Worm (Caenorhabditis elegans): ENCODE data around the gene ing-3.

The ing-3 gene

DNA sequence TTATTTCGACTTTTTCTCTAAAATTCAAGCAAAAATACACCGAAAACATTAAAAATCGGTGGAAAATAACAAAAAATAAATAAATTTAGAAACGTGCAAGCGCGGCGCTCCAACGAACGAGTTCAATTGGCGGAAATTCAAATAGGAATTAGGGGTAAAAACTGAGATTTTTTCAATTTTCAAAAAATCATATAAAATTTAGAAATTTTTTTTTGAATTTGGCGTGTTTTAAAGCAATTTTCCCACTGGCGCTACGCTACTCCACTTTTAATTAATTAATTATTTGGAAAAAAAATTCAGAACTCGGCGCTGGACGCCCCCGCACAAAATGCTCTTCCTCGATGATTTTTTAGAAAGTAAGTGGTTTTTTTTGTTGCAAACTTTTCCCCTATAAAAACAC is at the start of gene ing-3:
Gene ing-3 (plus strand): TSS at position 301 of the 400 bp plus-strand sequence.
- no peak for TF ChIP-seq pax-1 (tag; optimal IDR thresholded peaks at IDR 0.05)
- no peak for TF ChIP-seq fkh-6 (tag; optimal IDR thresholded peaks at IDR 0.05)
- TF ChIP-seq hlh-13 (GFP tag; optimal IDR thresholded peaks at IDR 0.05), result no peak
- TF ChIP-seq ceh-34 (tag; optimal IDR thresholded peaks at IDR 0.05), result no peak
- no peak for TF ChIP-seq ceh-31 (tag; optimal IDR thresholded peaks at IDR 0.05)
- TF ChIP-seq npax-4 (tag; optimal IDR thresholded peaks at IDR 0.05), result no peak
- TF ChIP-seq ttx-3 (tag; optimal IDR thresholded peaks at IDR 0.05), result no peak
- no peak for TF ChIP-seq C08G9.2 (tag; optimal IDR thresholded peaks at IDR 0.05)
- TF ChIP-seq dmd-4 (tag; optimal IDR thresholded peaks at IDR 0.05; ENCODE audit: borderline replicate concordance), result no peak
- TF ChIP-seq ceh-45 (GFP tag; IDR thresholded peaks at IDR 0.05), result no peak
- TF ChIP-seq fax-1 (tag; optimal IDR thresholded peaks at IDR 0.05), result no peak

DNA sequence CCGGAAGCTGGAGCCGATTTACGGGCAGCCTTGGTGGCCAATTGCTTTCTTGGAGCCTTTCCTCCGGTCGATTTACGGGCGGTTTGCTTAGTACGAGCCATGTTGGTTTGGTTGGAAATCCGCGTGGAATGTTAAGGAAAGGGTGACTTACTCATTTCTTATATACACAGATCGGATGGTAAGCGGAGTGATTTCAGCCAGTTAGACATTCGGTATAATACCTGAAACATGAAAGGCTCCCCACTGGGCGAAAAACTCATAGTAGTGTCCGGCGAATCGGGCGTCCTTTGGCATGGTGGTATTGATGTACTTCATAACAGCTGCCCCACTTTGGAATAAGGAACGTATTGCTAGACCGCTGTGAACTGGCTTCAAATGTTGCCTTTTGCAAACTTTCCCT is 47.2 kb upstream of the ing-3 start, which contains the start of gene his-42:
Gene his-42 (minus strand): TSS at position 101 of the 400 bp plus-strand sequence.
- TF ChIP-seq ceh-45 (GFP tag; IDR thresholded peaks at IDR 0.05), result no peak
- no peak for TF ChIP-seq ztf-16 (tag; optimal IDR thresholded peaks at IDR 0.05)
- no peak for TF ChIP-seq madf-2 (tag; optimal IDR thresholded peaks at IDR 0.05)
- TF ChIP-seq lim-6 (tag; optimal IDR thresholded peaks at IDR 0.05), result no peak
- TF ChIP-seq eyg-1 (tag; optimal IDR thresholded peaks at IDR 0.05), result no peak
- no peak for TF ChIP-seq ceh-34 (tag; optimal IDR thresholded peaks at IDR 0.05)
- no peak for TF ChIP-seq syd-9 (tag; optimal IDR thresholded peaks at IDR 0.05)
- TF ChIP-seq unc-86 (tag; optimal IDR thresholded peaks at IDR 0.05), result no peak
- TF ChIP-seq tbx-7 (tag; optimal IDR thresholded peaks at IDR 0.05), result no peak
- no peak for TF ChIP-seq lin-11 (tag; optimal IDR thresholded peaks at IDR 0.05)
- TF ChIP-seq ceh-14 (tag; optimal IDR thresholded peaks at IDR 0.05), result no peak
- TF ChIP-seq dmd-4 (tag; optimal IDR thresholded peaks at IDR 0.05; ENCODE audit: borderline replicate concordance), result no peak
- TF ChIP-seq sdc-2 (tag; optimal IDR thresholded peaks at IDR 0.05), result no peak
- TF ChIP-seq ref-2 (tag; optimal IDR thresholded peaks at IDR 0.05), result no peak
- no peak for TF ChIP-seq pat-9 (tag; optimal IDR thresholded peaks at IDR 0.05)
- TF ChIP-seq npax-4 (tag; optimal IDR thresholded peaks at IDR 0.05), result no peak
- no peak for TF ChIP-seq fkh-10 (GFP tag; optimal IDR thresholded peaks at IDR 0.05)

DNA sequence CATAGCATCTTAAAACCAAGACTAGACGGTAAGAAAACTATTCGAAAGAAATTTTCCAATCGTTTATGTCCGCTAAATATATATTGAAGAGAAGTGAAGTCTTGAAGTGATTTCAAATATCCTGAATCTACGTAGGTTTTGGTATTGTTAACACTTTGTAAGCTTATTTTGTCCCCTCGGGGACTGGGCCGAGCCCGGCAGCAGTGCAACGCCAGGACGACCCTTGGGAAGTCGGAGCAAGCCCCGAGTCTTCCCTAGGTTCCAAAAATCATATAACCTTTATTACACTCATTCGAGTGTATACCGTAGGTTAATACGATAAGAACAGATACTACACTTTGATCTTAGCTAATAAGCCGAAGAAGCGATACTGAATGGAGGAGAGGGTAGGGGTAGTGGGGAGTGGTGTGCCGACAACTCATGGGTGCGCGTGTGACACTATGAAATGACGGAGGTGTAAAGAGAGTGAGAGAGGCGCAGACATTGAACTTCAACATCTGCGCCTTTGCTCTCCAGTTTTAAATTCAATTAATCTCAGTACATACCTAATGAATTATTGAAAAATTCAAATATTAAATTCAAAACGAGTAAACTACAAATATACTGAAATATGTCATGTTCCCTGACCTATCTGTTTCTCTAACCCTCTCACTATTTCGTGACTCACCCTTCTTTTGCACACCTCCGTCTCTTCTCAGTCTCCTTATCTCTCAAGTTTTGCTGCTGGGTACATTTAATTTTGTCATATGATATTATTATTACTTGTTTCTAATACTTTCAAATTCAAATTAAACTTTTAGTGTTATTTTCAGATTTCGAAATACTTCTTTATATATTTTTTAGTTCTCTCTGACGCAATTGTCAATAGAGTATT is 46.5 kb upstream of the ing-3 start:
- TF ChIP-seq unc-42 (tag; optimal IDR thresholded peaks at IDR 0.05) (peak; percentile 1), tbx-2 (tag; optimal IDR thresholded peaks at IDR 0.05) (peak; percentile 21), ref-2 (tag; optimal IDR thresholded peaks at IDR 0.05) (peak; percentile 42), unc-55 (GFP tag; optimal IDR thresholded peaks at IDR 0.05) (peak; percentile 38)

DNA sequence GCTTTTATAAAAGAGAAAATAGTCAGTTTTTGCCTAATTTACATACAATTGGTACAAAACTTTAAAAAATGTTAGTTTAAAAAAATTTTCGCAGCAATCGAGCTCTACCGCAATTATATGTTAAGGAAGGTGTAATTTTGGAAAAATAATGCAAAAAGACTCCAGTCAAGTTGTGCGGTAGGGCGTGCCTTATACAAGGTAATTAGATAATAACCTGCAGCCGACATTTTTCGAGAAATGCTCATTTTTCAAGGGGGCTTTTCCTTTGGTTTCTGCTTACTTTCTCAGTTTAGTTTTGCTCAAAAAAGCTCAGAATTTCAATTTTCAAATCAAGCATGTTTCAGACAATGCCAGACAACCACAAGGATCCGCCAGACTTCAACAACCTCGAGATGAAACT is 45.6 kb upstream of the ing-3 start, which contains the start of gene F08G2.4:
Gene F08G2.4 (plus strand): TSS at position 348 of the 400 bp plus-strand sequence.
- TF ChIP-seq eyg-1 (tag; optimal IDR thresholded peaks at IDR 0.05) (no peak), gmeb-2 (tag; optimal IDR thresholded peaks at IDR 0.05) (no peak), lin-11 (tag; optimal IDR thresholded peaks at IDR 0.05) (no peak), unc-42 (tag; optimal IDR thresholded peaks at IDR 0.05) (no peak), ceh-48 (tag; optimal IDR thresholded peaks at IDR 0.05) (no peak)

DNA sequence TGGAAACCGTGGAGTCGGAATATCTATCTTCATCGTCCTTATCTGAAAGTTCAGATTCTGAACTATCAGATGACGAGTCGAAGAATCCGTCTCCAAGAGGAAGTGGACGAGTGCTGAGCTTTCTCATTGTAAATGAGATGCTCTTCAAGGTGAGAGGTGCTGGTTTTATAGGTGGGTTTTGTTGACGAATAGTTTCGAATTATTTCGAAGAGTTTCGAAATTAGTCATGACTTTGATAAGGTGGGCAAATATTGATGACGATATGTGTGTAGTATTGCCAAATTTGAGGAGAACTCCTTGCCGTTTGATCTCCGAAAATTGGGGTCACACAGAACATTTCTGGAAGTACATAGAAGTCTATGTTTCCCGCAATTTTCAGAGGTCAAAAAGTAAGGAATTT is 42.3 kb upstream of the ing-3 start, which contains the start of gene F08G2.5:
Gene F08G2.5 (minus strand): TSS at position 127 of the 400 bp plus-strand sequence.
- TF ChIP-seq ttx-3 (tag; optimal IDR thresholded peaks at IDR 0.05) (no peak), pros-1 (tag; optimal IDR thresholded peaks at IDR 0.05) (no peak), hlh-13 (GFP tag; optimal IDR thresholded peaks at IDR 0.05) (no peak), C38D4.7 (GFP tag; optimal IDR thresholded peaks at IDR 0.05) (no peak), elt-4 (tag; optimal IDR thresholded peaks at IDR 0.05) (no peak), ceh-18 (tag; optimal IDR thresholded peaks at IDR 0.05) (no peak), ceh-45 (GFP tag; IDR thresholded peaks at IDR 0.05) (no peak), ceh-48 (tag; optimal IDR thresholded peaks at IDR 0.05) (no peak), dmd-4 (tag; optimal IDR thresholded peaks at IDR 0.05; ENCODE audit: borderline replicate concordance) (no peak)
